Fruit fly (Drosophila melanogaster) whole organism, embryonic: ENCODE data around the gene CG31823.

ENCODE experiments used
- Adf1 ChIP-seq: fragments of 200-800 bp; sonication (Bioruptor generic); IDR thresholded peaks from 2 replicates; pipeline ENCODE4 v1.3.6; 2022; ENCODE audit warnings: missing biosample characterization, missing genetic modification characterization
- Bgb ChIP-seq: fragments of 200-800 bp; sonication (Bioruptor generic); IDR thresholded peaks from 2 replicates; pipeline ENCODE4 v1.3.6; 2022; ENCODE audit warnings: missing biosample characterization, missing genetic modification characterization; ENCODE audit not compliant: partially characterized antibody
- C15 ChIP-seq: fragments of 200-800 bp; sonication (Bioruptor generic); IDR thresholded peaks from 3 replicates; pipeline ENCODE4 v1.3.6; 2022; ENCODE audit warnings: missing biosample characterization, missing genetic modification characterization
- CG10147 ChIP-seq: fragments of 200-800 bp; sonication (Bioruptor generic); optimal IDR thresholded peaks from 2 replicates; lab custom pipeline; 2019; ENCODE audit warnings: missing biosample characterization, mild to moderate bottlenecking, missing genetic modification characterization, moderate library complexity
- CG11247 ChIP-seq: fragments of 200-800 bp; sonication (Bioruptor generic); IDR thresholded peaks from 2 replicates; pipeline ENCODE4 v1.3.6; 2022; ENCODE audit warnings: missing biosample characterization, missing genetic modification characterization
- CG11504 ChIP-seq: fragments of 200-800 bp; sonication (Bioruptor generic); optimal IDR thresholded peaks from 3 replicates; lab custom pipeline; 2019; ENCODE audit warnings: missing biosample characterization, mild to moderate bottlenecking, missing genetic modification characterization, moderate library complexity
- CG12155 ChIP-seq: fragments of 200-800 bp; sonication (Bioruptor generic); optimal IDR thresholded peaks from 3 replicates; lab custom pipeline; 2016; ENCODE audit warnings: missing biosample characterization, missing genetic modification characterization
- CG12769 ChIP-seq: fragments of 200-800 bp; sonication (Bioruptor generic); optimal IDR thresholded peaks from 2 replicates; lab custom pipeline; 2019; ENCODE audit warnings: missing biosample characterization, mild to moderate bottlenecking, missing genetic modification characterization, moderate library complexity
- CG16779 ChIP-seq: fragments of 200-800 bp; sonication (Bioruptor generic); IDR thresholded peaks from 2 replicates; pipeline ENCODE4 v1.3.6; 2022; ENCODE audit warnings: missing biosample characterization, missing genetic modification characterization
- CG17328 ChIP-seq: fragments of 200-800 bp; sonication (Bioruptor generic); IDR thresholded peaks from 2 replicates; pipeline ENCODE4 v1.3.6; 2022; ENCODE audit warnings: missing biosample characterization, missing genetic modification characterization
- CG18476 ChIP-seq: fragments of 200-800 bp; sonication (Bioruptor generic); optimal IDR thresholded peaks from 2 replicates; lab custom pipeline; 2016; ENCODE audit warnings: missing biosample characterization, mild to moderate bottlenecking, missing genetic modification characterization
- CG2889 ChIP-seq: fragments of 200-800 bp; sonication (Bioruptor generic); IDR thresholded peaks from 3 replicates; pipeline ENCODE4 v1.3.6; 2022; ENCODE audit warnings: missing biosample characterization, missing genetic modification characterization
- CG4328 ChIP-seq: fragments of 200-800 bp; sonication (Bioruptor generic); optimal IDR thresholded peaks from 3 replicates; lab custom pipeline; 2017; ENCODE audit warnings: missing biosample characterization, missing genetic modification reagents, missing genetic modification characterization
- CG4404 ChIP-seq: fragments of 200-800 bp; sonication (Bioruptor generic); IDR thresholded peaks from 2 replicates; pipeline ENCODE4 v1.3.6; 2022; ENCODE audit warnings: missing biosample characterization, missing genetic modification characterization
- CoRest ChIP-seq: fragments of 200-800 bp; sonication (Bioruptor generic); optimal IDR thresholded peaks from 3 replicates; lab custom pipeline; 2018; ENCODE audit warnings: missing biosample characterization, mild to moderate bottlenecking, missing genetic modification characterization, moderate library complexity
- Dek ChIP-seq: fragments of 200-800 bp; sonication (Bioruptor generic); optimal IDR thresholded peaks from 3 replicates; lab custom pipeline; 2019; ENCODE audit warnings: missing biosample characterization, mild to moderate bottlenecking, missing genetic modification characterization, moderate library complexity
- Dp ChIP-seq: fragments of 200-800 bp; sonication (Bioruptor generic); optimal IDR thresholded peaks from 2 replicates; lab custom pipeline; 2018; ENCODE audit warnings: missing biosample characterization, mild to moderate bottlenecking, missing genetic modification characterization, moderate library complexity
- E2f2 ChIP-seq: fragments of 200-800 bp; sonication (Bioruptor generic); IDR thresholded peaks from 2 replicates; pipeline ENCODE4 v1.3.6; 2022; ENCODE audit warnings: missing biosample characterization, missing genetic modification characterization
- ERR ChIP-seq: fragments of 200-800 bp; sonication (Bioruptor generic); optimal IDR thresholded peaks from 2 replicates; lab custom pipeline; 2016; ENCODE audit warnings: missing biosample characterization, missing genetic modification characterization
- Fer2 ChIP-seq: fragments of 200-800 bp; sonication (Bioruptor generic); optimal IDR thresholded peaks from 2 replicates; lab custom pipeline; 2018; ENCODE audit warnings: missing biosample characterization, mild to moderate bottlenecking, missing genetic modification characterization, moderate library complexity
- Fer3 ChIP-seq: fragments of 200-800 bp; sonication (Bioruptor generic); optimal IDR thresholded peaks from 2 replicates; lab custom pipeline; 2018; ENCODE audit warnings: missing biosample characterization, mild to moderate bottlenecking, missing genetic modification characterization, moderate library complexity
- Hmx ChIP-seq: fragments of 200-800 bp; sonication (Bioruptor generic); optimal IDR thresholded peaks from 2 replicates; lab custom pipeline; 2016; ENCODE audit warnings: missing biosample characterization, missing genetic modification characterization
- Lpt ChIP-seq: fragments of >200 bp; optimal IDR thresholded peaks from 2 replicates; lab custom pipeline; 2018; ENCODE audit warnings: missing biosample characterization, missing genetic modification characterization
- Meics ChIP-seq: fragments of 200-800 bp; sonication (Bioruptor generic); optimal IDR thresholded peaks from 2 replicates; lab custom pipeline; 2017; ENCODE audit warnings: missing biosample characterization, mild to moderate bottlenecking, missing genetic modification characterization
- Optix ChIP-seq: fragments of 200-800 bp; sonication (Bioruptor generic); IDR thresholded peaks from 3 replicates; pipeline ENCODE4 v1.3.6; 2022; ENCODE audit warnings: missing biosample characterization, missing genetic modification characterization
- Ptx1 ChIP-seq: fragments of 200-800 bp; sonication (Bioruptor generic); IDR thresholded peaks from 2 replicates; pipeline ENCODE4 v1.3.6; 2022; ENCODE audit warnings: missing biosample characterization, missing genetic modification characterization
- Scr ChIP-seq: fragments of 200-800 bp; sonication (Bioruptor generic); IDR thresholded peaks from 2 replicates; pipeline ENCODE4 v1.3.6; 2022; ENCODE audit warnings: missing biosample characterization, missing genetic modification characterization; ENCODE audit not compliant: partially characterized antibody
- Sry-β ChIP-seq: fragments of 200-800 bp; sonication (Bioruptor generic); optimal IDR thresholded peaks from 2 replicates; lab custom pipeline; 2018; ENCODE audit warnings: missing biosample characterization, mild to moderate bottlenecking, missing genetic modification characterization, moderate library complexity
- Vsx1 ChIP-seq: fragments of 200-800 bp; sonication (Bioruptor generic); optimal IDR thresholded peaks from 2 replicates; lab custom pipeline; 2017; ENCODE audit warnings: missing biosample characterization, mild to moderate bottlenecking, missing genetic modification characterization, missing genetic modification reagents
- Xrp1 ChIP-seq: fragments of 200-800 bp; sonication (Bioruptor generic); IDR thresholded peaks from 2 replicates; pipeline ENCODE4 v1.3.6; 2022; ENCODE audit warnings: missing biosample characterization, missing genetic modification characterization
- abd-A ChIP-seq: fragments of 200-800 bp; sonication (Bioruptor generic); optimal IDR thresholded peaks from 3 replicates; lab custom pipeline; 2019; ENCODE audit warnings: missing biosample characterization, mild to moderate bottlenecking, missing genetic modification characterization, moderate library complexity
- ato ChIP-seq: fragments of 200-800 bp; sonication (Bioruptor generic); IDR thresholded peaks from 2 replicates; pipeline ENCODE4 v1.3.6; 2022; ENCODE audit warnings: missing biosample characterization, missing genetic modification characterization; ENCODE audit not compliant: partially characterized antibody
- bowl ChIP-seq: fragments of 200-800 bp; sonication (Bioruptor generic); IDR thresholded peaks from 2 replicates; pipeline ENCODE4 v1.3.6; 2022; ENCODE audit warnings: missing biosample characterization, missing genetic modification characterization
- chn ChIP-seq: fragments of 200-800 bp; sonication (Bioruptor generic); optimal IDR thresholded peaks from 2 replicates; lab custom pipeline; 2016; ENCODE audit warnings: missing biosample characterization, missing genetic modification characterization
- crc ChIP-seq: fragments of 200-800 bp; sonication (Bioruptor generic); optimal IDR thresholded peaks from 2 replicates; lab custom pipeline; 2016; ENCODE audit warnings: missing biosample characterization, missing genetic modification characterization
- dmrt99B ChIP-seq: fragments of 200-800 bp; sonication (Bioruptor generic); optimal IDR thresholded peaks from 2 replicates; lab custom pipeline; 2018; ENCODE audit warnings: missing biosample characterization, mild to moderate bottlenecking, missing genetic modification characterization, moderate library complexity
- dysf ChIP-seq: fragments of 200-800 bp; sonication (Bioruptor generic); IDR thresholded peaks from 3 replicates; pipeline ENCODE4 v1.3.6; 2022; ENCODE audit warnings: missing biosample characterization, missing genetic modification characterization
- grau ChIP-seq: fragments of 200-800 bp; optimal IDR thresholded peaks from 3 replicates; lab custom pipeline; 2019; ENCODE audit warnings: missing biosample characterization, mild to moderate bottlenecking, missing genetic modification characterization, moderate library complexity
- her ChIP-seq: fragments of 200-800 bp; sonication (Bioruptor generic); optimal IDR thresholded peaks from 2 replicates; lab custom pipeline; 2016; ENCODE audit warnings: missing biosample characterization, missing genetic modification characterization
- pfk ChIP-seq: fragments of 200-800 bp; sonication (Bioruptor generic); optimal IDR thresholded peaks from 2 replicates; lab custom pipeline; 2018; ENCODE audit warnings: missing biosample characterization, mild to moderate bottlenecking, missing genetic modification characterization, moderate library complexity
- prd ChIP-seq, 3 experiments: fragments of >200 bp in 2 of 3; fragments of 200-800 bp in 1 of 3; sonication (Bioruptor generic) in 1 of 3; optimal IDR thresholded peaks in 2 of 3; IDR thresholded peaks in 1 of 3; 2 replicates in 2 of 3; 3 replicates in 1 of 3; pipeline versions ENCODE4 v1.3.6 to Lab custom; 2017 to 2022; ENCODE audit warnings: missing biosample characterization in 1 of 3, missing genetic modification characterization in 1 of 3
- ranshi ChIP-seq: fragments of 200-800 bp; sonication (Bioruptor generic); IDR thresholded peaks from 2 replicates; pipeline ENCODE4 v1.3.6; 2022; ENCODE audit warnings: missing biosample characterization, missing genetic modification characterization
- trh ChIP-seq: fragments of 200-800 bp; sonication (Bioruptor generic); optimal IDR thresholded peaks from 2 replicates; lab custom pipeline; 2016; ENCODE audit warnings: missing biosample characterization, missing genetic modification characterization
- ttk ChIP-seq: fragments of 200-800 bp; sonication (Bioruptor generic); IDR thresholded peaks from 2 replicates; pipeline ENCODE4 v2.1.2; 2022; ENCODE audit warnings: missing biosample characterization, missing genetic modification characterization
- unc-4 ChIP-seq: fragments of 200-800 bp; sonication (Bioruptor generic); IDR thresholded peaks from 2 replicates; pipeline ENCODE4 v1.3.6; 2022; ENCODE audit warnings: missing biosample characterization, missing genetic modification characterization; ENCODE audit not compliant: partially characterized antibody
- usp ChIP-seq: fragments of >200 bp; optimal IDR thresholded peaks from 2 replicates; lab custom pipeline; 2017; ENCODE audit warnings: missing biosample characterization, missing genetic modification characterization
- vfl ChIP-seq: fragments of 200-800 bp; sonication (Bioruptor generic); optimal IDR thresholded peaks from 2 replicates; lab custom pipeline; 2016; ENCODE audit warnings: missing biosample characterization, missing genetic modification characterization
- vnd ChIP-seq: fragments of 200-800 bp; sonication (Bioruptor generic); IDR thresholded peaks from 3 replicates; pipeline ENCODE4 v1.3.6; 2022; ENCODE audit warnings: missing biosample characterization, missing genetic modification characterization; ENCODE audit not compliant: partially characterized antibody
- wdn ChIP-seq: fragments of 200-800 bp; sonication (Bioruptor generic); IDR thresholded peaks from 2 replicates; pipeline ENCODE4 v1.3.6; 2022; ENCODE audit warnings: missing biosample characterization, missing genetic modification characterization
- yki ChIP-seq: fragments of >200 bp; optimal IDR thresholded peaks from 3 replicates; lab custom pipeline; 2018
- zen ChIP-seq: fragments of 200-800 bp; sonication (Bioruptor generic); optimal IDR thresholded peaks from 3 replicates; lab custom pipeline; 2018; ENCODE audit warnings: missing biosample characterization, mild to moderate bottlenecking, missing genetic modification characterization, moderate library complexity

CG31823 gene

dm6 chr2L:15909826-15910225 is 9.5 kb upstream of the CG31823 start (continued):
- peak; percentile 18 for TF ChIP-seq CG4328 (GFP tag; lab: Kevin White, UChicago)
- no peak for TF ChIP-seq zen (tag; lab: Kevin White, UChicago)
- TF ChIP-seq Scr (GFP tag; lab: Robert Waterston, UW) = no peak
- peak; percentile 5; the same call in 1 of the 2 replicates for TF ChIP-seq ranshi (GFP tag; lab: Robert Waterston, UW)
- no peak for TF ChIP-seq CG18476 (GFP tag; lab: Kevin White, UChicago)
- TF ChIP-seq CG11247 = no peak
- TF ChIP-seq crc (GFP tag; lab: Kevin White, UChicago) = no peak
- no peak for TF ChIP-seq CG2889 (GFP tag; lab: Robert Waterston, UW)
- TF ChIP-seq ERR (GFP tag; lab: Kevin White, UChicago) = no peak
- peak; percentile 97 for TF ChIP-seq abd-A (tag; lab: Kevin White, UChicago)
- peak; percentile 37 for TF ChIP-seq her (GFP tag; lab: Kevin White, UChicago)
- TF ChIP-seq Fer2 = no peak
- TF ChIP-seq unc-4 (GFP tag; lab: Robert Waterston, UW) = peak; percentile 32; the same call in 1 of the 2 replicates
- no peak for TF ChIP-seq Dek
- no peak for TF ChIP-seq Fer3 (tag; lab: Kevin White, UChicago)
- TF ChIP-seq Adf1 (GFP tag; lab: Robert Waterston, UW) = peak; percentile 62
- no peak for TF ChIP-seq Sry-β (GFP tag; lab: Kevin White, UChicago)
- no peak for TF ChIP-seq CG10147 (GFP tag; lab: Kevin White, UChicago)
- no peak for TF ChIP-seq Hmx
- TF ChIP-seq prd (optimal IDR thresholded peaks at IDR 0.05; lab: Kevin White, UChicago) = no peak
- TF ChIP-seq prd (GFP tag; IDR thresholded peaks at IDR 0.05; lab: Robert Waterston, UW) = no peak
- TF ChIP-seq chn (GFP tag; lab: Kevin White, UChicago) = no peak
- TF ChIP-seq CoRest (tag; lab: Kevin White, UChicago) = no peak
- TF ChIP-seq CG12769 = peak; percentile 87
- no peak for TF ChIP-seq dmrt99B (tag; lab: Kevin White, UChicago)
- no peak for TF ChIP-seq Lpt (GFP tag; lab: Kevin White, UChicago)
- TF ChIP-seq usp (GFP tag; lab: Kevin White, UChicago) = no peak
- no peak for TF ChIP-seq Ptx1 (GFP tag; lab: Robert Waterston, UW)
- TF ChIP-seq Vsx1 (GFP tag; lab: Kevin White, UChicago) = no peak
- TF ChIP-seq Dp (GFP tag; lab: Kevin White, UChicago) = no peak
- TF ChIP-seq ato (GFP tag; lab: Robert Waterston, UW) = no peak
- no peak for TF ChIP-seq trh (GFP tag; lab: Kevin White, UChicago)
- peak; percentile 10 for TF ChIP-seq Meics (GFP tag; lab: Kevin White, UChicago)
- TF ChIP-seq Xrp1 (GFP tag; lab: Robert Waterston, UW) = no peak
- TF ChIP-seq wdn (GFP tag; lab: Robert Waterston, UW) = no peak
- TF ChIP-seq CG16779 (GFP tag; lab: Robert Waterston, UW) = no peak
- TF ChIP-seq CG4404 (GFP tag; lab: Robert Waterston, UW) = no peak
- peak; percentile 32; the same call in 1 of the 2 replicates for TF ChIP-seq bowl
- no peak for TF ChIP-seq C15 (GFP tag; lab: Robert Waterston, UW)
- no peak for TF ChIP-seq vfl (GFP tag; lab: Kevin White, UChicago)
- no peak for TF ChIP-seq vnd (GFP tag; lab: Robert Waterston, UW)
- peak; percentile 4 for TF ChIP-seq grau (tag; lab: Kevin White, UChicago)
- no peak for TF ChIP-seq CG11504 (tag; lab: Kevin White, UChicago)
- no peak for TF ChIP-seq CG12155 (GFP tag; lab: Kevin White, UChicago)
- no peak for TF ChIP-seq CG17328 (GFP tag; lab: Robert Waterston, UW)
- TF ChIP-seq E2f2 = no peak
- TF ChIP-seq pfk = no peak
- TF ChIP-seq dysf (GFP tag; lab: Robert Waterston, UW) = peak; percentile 33; the same call in 1 of the 3 replicates
- no peak for TF ChIP-seq ttk (GFP tag; lab: Robert Waterston, UW)
- peak; percentile 29; the same call in 1 of the 2 replicates for TF ChIP-seq Bgb
- no peak for TF ChIP-seq yki (lab: Kevin White, UChicago)
- TF ChIP-seq Optix (GFP tag; lab: Robert Waterston, UW) = no peak
